Worm (Caenorhabditis elegans) whole organism, young adult: ENCODE measurements around the gene Y24F12A.1.

ENCODE experiments used
- B0019.2 ChIP-seq: fragments of 200-800 bp; sonication (Bioruptor generic); conservative IDR thresholded peaks from 2 replicates; pipeline ENCODE4 v1.3.6; 2022; ENCODE audit warnings: missing genetic modification reagents, missing genetic modification characterization, missing compliant biosample characterization
- D2030.7 ChIP-seq: fragments of 200-800 bp; sonication (Bioruptor generic); IDR thresholded peaks from 2 replicates; pipeline ENCODE4 v1.3.6; 2022; ENCODE audit warnings: missing genetic modification reagents, missing genetic modification characterization, missing compliant biosample characterization
- F10E7.11 ChIP-seq: sonication (generic microtip); optimal IDR thresholded peaks from 2 replicates; lab custom pipeline; 2017; ENCODE audit warnings: mild to moderate bottlenecking, missing genetic modification characterization, moderate library complexity, missing compliant biosample characterization
- F49E8.2 ChIP-seq: sonication (generic microtip); optimal IDR thresholded peaks from 3 replicates; lab custom pipeline; 2017; ENCODE audit warnings: missing genetic modification characterization, mild to moderate bottlenecking, missing compliant biosample characterization, antibody characterized with exemption, moderate library complexity; ENCODE audit not compliant: insufficient read depth
- F57C9.4 ChIP-seq: sonication (generic microtip); optimal IDR thresholded peaks from 2 replicates; lab custom pipeline; 2017; ENCODE audit warnings: mild to moderate bottlenecking, missing genetic modification characterization, missing compliant biosample characterization
- K12H6.12 ChIP-seq: fragments of 200-800 bp; sonication (Bioruptor generic); optimal IDR thresholded peaks from 2 replicates; lab custom pipeline; 2018; ENCODE audit warnings: mild to moderate bottlenecking, missing genetic modification characterization, missing compliant biosample characterization
- T07F8.4 ChIP-seq: sonication (generic microtip); optimal IDR thresholded peaks from 2 replicates; lab custom pipeline; 2016; ENCODE audit warnings: mild to moderate bottlenecking, missing genetic modification characterization, moderate library complexity, missing compliant biosample characterization
- T26A5.8 ChIP-seq: sonication (generic microtip); optimal IDR thresholded peaks from 2 replicates; lab custom pipeline; 2016; ENCODE audit warnings: missing genetic modification characterization, missing compliant biosample characterization
- Y53F4B.3 ChIP-seq: fragments of 200-800 bp; sonication (Bioruptor generic); IDR thresholded peaks from 2 replicates; pipeline ENCODE4 v1.3.6; 2022; ENCODE audit warnings: missing genetic modification reagents, missing genetic modification characterization, missing compliant biosample characterization
- Y53G8AR.9 ChIP-seq: fragments of 200-800 bp; sonication (Bioruptor generic); conservative IDR thresholded peaks from 2 replicates; pipeline ENCODE4 v1.3.6; 2022; ENCODE audit warnings: missing genetic modification reagents, missing genetic modification characterization, missing compliant biosample characterization
- Y67H2A.10 ChIP-seq: fragments of 200-800 bp; sonication (Bioruptor generic); conservative IDR thresholded peaks from 2 replicates; pipeline ENCODE4 v1.3.6; 2022; ENCODE audit warnings: missing genetic modification reagents, missing genetic modification characterization, missing compliant biosample characterization
- Y95B8A.8 ChIP-seq: fragments of 200-800 bp; sonication (Bioruptor generic); IDR thresholded peaks from 2 replicates; pipeline ENCODE4 v1.3.6; 2022; ENCODE audit warnings: missing genetic modification reagents, missing genetic modification characterization, missing compliant biosample characterization
- attf-3 ChIP-seq: fragments of 200-800 bp; sonication (Bioruptor generic); conservative IDR thresholded peaks from 2 replicates; pipeline ENCODE4 v1.3.6; 2022; ENCODE audit warnings: missing genetic modification reagents, missing genetic modification characterization, missing compliant biosample characterization
- bed-1 ChIP-seq: fragments of 200-800 bp; sonication (Bioruptor generic); IDR thresholded peaks from 2 replicates; pipeline ENCODE4 v1.3.6; 2022; ENCODE audit warnings: missing genetic modification reagents, missing genetic modification characterization, missing compliant biosample characterization
- cebp-2 ChIP-seq: fragments of 200-800 bp; sonication (Bioruptor generic); IDR thresholded peaks from 2 replicates; pipeline ENCODE4 v1.3.6; 2022; ENCODE audit warnings: missing genetic modification characterization, missing compliant biosample characterization
- dpl-1 ChIP-seq: fragments of 150-350 bp; optimal IDR thresholded peaks from 2 replicates; lab custom pipeline; 2014; ENCODE audit warnings: missing biosample characterization, missing genetic modification reagents, missing genetic modification characterization
- egrh-3 ChIP-seq: fragments of 200-800 bp; sonication (Bioruptor generic); IDR thresholded peaks from 2 replicates; pipeline ENCODE4 v1.3.6; 2022; ENCODE audit warnings: missing genetic modification reagents, missing genetic modification characterization, missing compliant biosample characterization
- ets-4 ChIP-seq: fragments of 200-800 bp; sonication (Bioruptor generic); optimal IDR thresholded peaks from 2 replicates; lab custom pipeline; 2018; ENCODE audit warnings: mild to moderate bottlenecking, missing genetic modification characterization, missing compliant biosample characterization
- hmg-20 ChIP-seq: fragments of 200-800 bp; sonication (Bioruptor generic); IDR thresholded peaks from 2 replicates; pipeline ENCODE4 v1.3.6; 2022; ENCODE audit warnings: missing genetic modification reagents, missing genetic modification characterization, missing compliant biosample characterization
- hrde-1 ChIP-seq: sonication (generic microtip); optimal IDR thresholded peaks from 2 replicates; lab custom pipeline; 2016; ENCODE audit warnings: missing genetic modification characterization, mild to moderate bottlenecking, missing compliant biosample characterization, moderate library complexity, missing genotype, missing genetic modification reagents, borderline replicate concordance
- lin-35 ChIP-seq, 3 experiments: fragments of 150-350 bp in 2 of 3; sonication (generic microtip) in 1 of 3; optimal IDR thresholded peaks; 2 replicates each; lab custom pipeline; 2014 to 2018; ENCODE audit warnings: missing biosample characterization in 3 of 3, missing genetic modification characterization in 3 of 3, missing genetic modification reagents in 3 of 3
- lin-40 ChIP-seq: sonication (generic microtip); optimal IDR thresholded peaks from 2 replicates; lab custom pipeline; 2016; ENCODE audit warnings: missing genetic modification characterization, mild to moderate bottlenecking, missing compliant biosample characterization, missing genotype, missing genetic modification reagents
- lir-1 ChIP-seq: fragments of 200-800 bp; sonication (Bioruptor generic); conservative IDR thresholded peaks from 2 replicates; pipeline ENCODE4 v1.3.6; 2022; ENCODE audit warnings: missing genetic modification reagents, missing genetic modification characterization, missing compliant biosample characterization
- lsy-27 ChIP-seq: sonication (generic microtip); optimal IDR thresholded peaks from 2 replicates; lab custom pipeline; 2017; ENCODE audit warnings: missing genetic modification characterization, mild to moderate bottlenecking, missing compliant biosample characterization, antibody characterized with exemption, missing genotype, borderline replicate concordance; ENCODE audit not compliant: insufficient read depth
- madf-3 ChIP-seq: fragments of 200-800 bp; sonication (Bioruptor generic); IDR thresholded peaks from 2 replicates; pipeline ENCODE4 v1.3.6; 2022; ENCODE audit warnings: missing genetic modification reagents, missing genetic modification characterization, missing compliant biosample characterization
- madf-6 ChIP-seq: fragments of 200-800 bp; sonication (Bioruptor generic); IDR thresholded peaks from 2 replicates; pipeline ENCODE4 v1.3.6; 2022; ENCODE audit warnings: missing genetic modification reagents, missing genetic modification characterization, missing compliant biosample characterization
- mcd-1 ChIP-seq: fragments of 200-800 bp; sonication (Bioruptor generic); IDR thresholded peaks from 2 replicates; pipeline ENCODE4 v1.3.6; 2022; ENCODE audit warnings: missing genetic modification reagents, missing genetic modification characterization, missing compliant biosample characterization
- mel-28 ChIP-seq: sonication (generic microtip); optimal IDR thresholded peaks from 2 replicates; lab custom pipeline; 2016; ENCODE audit warnings: borderline replicate concordance, mild to moderate bottlenecking, missing genetic modification characterization, missing compliant biosample characterization
- nfya-1 ChIP-seq: sonication (generic microtip); optimal IDR thresholded peaks from 2 replicates; lab custom pipeline; 2017; ENCODE audit warnings: antibody characterized with exemption, missing compliant biosample characterization, missing genetic modification characterization, borderline replicate concordance; ENCODE audit not compliant: insufficient read depth
- nfya-2 ChIP-seq: fragments of 200-800 bp; sonication (Bioruptor generic); IDR thresholded peaks from 2 replicates; pipeline ENCODE4 v1.3.6; 2022; ENCODE audit warnings: missing genetic modification reagents, missing genetic modification characterization, missing compliant biosample characterization
- nhr-80 ChIP-seq: sonication (generic microtip); optimal IDR thresholded peaks from 2 replicates; lab custom pipeline; 2016; ENCODE audit warnings: missing genetic modification characterization, missing compliant biosample characterization
- rec-8 ChIP-seq, 2 experiments: sonication (generic microtip); optimal IDR thresholded peaks; 2 replicates each; lab custom pipeline; 2016; ENCODE audit warnings: mild to moderate bottlenecking in 2 of 2, missing genetic modification characterization in 2 of 2, missing genetic modification reagents in 2 of 2, missing genotype in 2 of 2, missing biosample characterization in 1 of 2, missing compliant biosample characterization in 1 of 2, moderate library complexity in 1 of 2
- rpc-1 ChIP-seq, 2 experiments: fragments of 150-350 bp in 1 of 2; sonication (generic microtip) in 1 of 2; optimal IDR thresholded peaks; 2 replicates each; lab custom pipeline; 2014 to 2018; ENCODE audit warnings: missing biosample characterization in 1 of 2, missing genetic modification characterization in 1 of 2, missing genetic modification reagents in 1 of 2, missing genotype in 1 of 2
- sea-2 ChIP-seq: fragments of 200-800 bp; sonication (Bioruptor generic); IDR thresholded peaks from 2 replicates; pipeline ENCODE4 v1.3.6; 2022; ENCODE audit warnings: missing genetic modification characterization, missing compliant biosample characterization
- snpc-1.1 ChIP-seq: sonication (generic microtip); optimal IDR thresholded peaks from 2 replicates; lab custom pipeline; 2017; ENCODE audit warnings: missing genetic modification characterization, mild to moderate bottlenecking, missing compliant biosample characterization, antibody characterized with exemption, moderate library complexity, missing genotype, missing genetic modification reagents; ENCODE audit not compliant: insufficient read depth
- snpc-3.4 ChIP-seq: sonication (generic microtip); optimal IDR thresholded peaks from 2 replicates; lab custom pipeline; 2017; ENCODE audit warnings: missing genetic modification characterization, mild to moderate bottlenecking, missing compliant biosample characterization, antibody characterized with exemption, moderate library complexity, missing genotype, missing genetic modification reagents
- snpc-4 ChIP-seq, 5 experiments: fragments of 150-350 bp in 1 of 5; sonication (generic microtip) in 4 of 5; optimal IDR thresholded peaks; 2 replicates each; lab custom pipeline; 2014 to 2018; ENCODE audit warnings: missing genetic modification characterization in 5 of 5, missing biosample characterization in 3 of 5, antibody characterized with exemption in 2 of 5, mild to moderate bottlenecking in 2 of 5, missing compliant biosample characterization in 2 of 5, missing genotype in 2 of 5, moderate library complexity in 2 of 5, missing genetic modification reagents in 1 of 5
- somi-1 ChIP-seq: fragments of 200-800 bp; sonication (Bioruptor generic); optimal IDR thresholded peaks from 2 replicates; lab custom pipeline; 2018; ENCODE audit warnings: mild to moderate bottlenecking, missing genetic modification characterization, missing compliant biosample characterization
- unc-62 ChIP-seq: fragments of 150-350 bp; optimal IDR thresholded peaks from 2 replicates; lab custom pipeline; 2014; ENCODE audit warnings: missing biosample characterization, missing genetic modification reagents, missing genetic modification characterization
- xnd-1 ChIP-seq: sonication (generic microtip); optimal IDR thresholded peaks from 2 replicates; lab custom pipeline; 2016; ENCODE audit warnings: missing genotype, missing genetic modification reagents, missing genetic modification characterization, missing compliant biosample characterization
- zim-3 ChIP-seq: sonication (generic microtip); optimal IDR thresholded peaks from 2 replicates; lab custom pipeline; 2017; ENCODE audit warnings: mild to moderate bottlenecking, missing genetic modification characterization, moderate library complexity, missing compliant biosample characterization
- ztf-25 ChIP-seq: fragments of 200-800 bp; sonication (Bioruptor generic); IDR thresholded peaks from 2 replicates; pipeline ENCODE4 v1.3.6; 2022; ENCODE audit warnings: missing genetic modification reagents, missing genetic modification characterization, missing compliant biosample characterization
- ztf-28 ChIP-seq: fragments of 200-800 bp; sonication (Bioruptor generic); IDR thresholded peaks from 2 replicates; pipeline ENCODE4 v1.3.6; 2022; ENCODE audit warnings: missing genetic modification reagents, missing genetic modification characterization, missing compliant biosample characterization
- ztf-6 ChIP-seq: fragments of 200-800 bp; sonication (Bioruptor generic); IDR thresholded peaks from 2 replicates; pipeline ENCODE4 v1.3.6; 2022; ENCODE audit warnings: missing genetic modification reagents, missing genetic modification characterization, missing compliant biosample characterization

Y24F12A.1 gene

ce11 chrIV:11593415-11594190, 11.5 kb upstream of the Y24F12A.1 start, which contains the start of gene F40F11.3:
F40F11.3 (minus strand) TSS chrIV:11594003.
- TF ChIP-seq K12H6.12 (tag; lab: Kevin White, UChicago) (peak; percentile 75), madf-3 (GFP tag; lab: Robert Waterston, UW) (0 out of 2 replicates have a peak, but pooled peaks have one; percentile 48), rpc-1 (optimal IDR thresholded peaks at IDR 0.05; lab: Kevin White, UChicago) (no peak), rpc-1 (tag; optimal IDR thresholded peaks at IDR 0.05; lab: Kevin White, UChicago) (no peak), snpc-1.1 (tag; lab: Kevin White, UChicago) (no peak), B0019.2 (GFP tag; lab: Robert Waterston, UW) (no peak), mcd-1 (GFP tag; lab: Robert Waterston, UW) (peak; percentile 64), snpc-4 (GFP tag; optimal IDR thresholded peaks at IDR 0.05; lab: Kevin White, UChicago) (no peak), snpc-4 (tag; optimal IDR thresholded peaks at IDR 0.05; lab: Kevin White, UChicago) (peak in 3 of 4 experiments; percentile 20 to 44 (median 26)), hrde-1 (no peak), lsy-27 (tag; lab: Kevin White, UChicago) (no peak), somi-1 (GFP tag; lab: Kevin White, UChicago) (peak; percentile 16), snpc-3.4 (tag; lab: Kevin White, UChicago) (no peak), nhr-80 (tag; lab: Kevin White, UChicago) (peak; percentile 41), attf-3 (GFP tag; lab: Robert Waterston, UW) (no peak), ets-4 (GFP tag; lab: Kevin White, UChicago) (peak; percentile 41), F49E8.2 (tag; lab: Kevin White, UChicago) (no peak), rec-8 (tag; optimal IDR thresholded peaks at IDR 0.05; lab: Kevin White, UChicago) (no peak), sea-2 (no peak), zim-3 (tag; lab: Kevin White, UChicago) (no peak), hmg-20 (peak; percentile 37; the same call in 1 of the 2 replicates), F10E7.11 (tag; lab: Kevin White, UChicago) (no peak), nfya-1 (tag; lab: Kevin White, UChicago) (no peak), T07F8.4 (tag; lab: Kevin White, UChicago) (no peak), Y53F4B.3 (GFP tag; lab: Robert Waterston, UW) (no peak), ztf-25 (GFP tag; lab: Robert Waterston, UW) (no peak), Y53G8AR.9 (GFP tag; lab: Robert Waterston, UW) (no peak; the same call in 1 of the 2 replicates), lin-35 (GFP tag; optimal IDR thresholded peaks at IDR 0.05; lab: Kevin White, UChicago) (peak in 1 of 3 experiments; percentile 82), mel-28 (tag; lab: Kevin White, UChicago) (no peak), madf-6 (peak; percentile 8; the same call in 1 of the 2 replicates), nfya-2 (GFP tag; lab: Robert Waterston, UW) (0 out of 2 replicates have a peak, but pooled peaks have one; percentile 10), Y67H2A.10 (GFP tag; lab: Robert Waterston, UW) (0 out of 2 replicates have a peak, but pooled peaks have one; percentile 37), ztf-28 (GFP tag; lab: Robert Waterston, UW) (no peak), unc-62 (no peak), xnd-1 (tag; lab: Kevin White, UChicago) (no peak), cebp-2 (GFP tag; lab: Robert Waterston, UW) (0 out of 2 replicates have a peak, but pooled peaks have one; percentile 47), lir-1 (GFP tag; lab: Robert Waterston, UW) (no peak), F57C9.4 (tag; lab: Kevin White, UChicago) (no peak), egrh-3 (GFP tag; lab: Robert Waterston, UW) (no peak), lin-40 (tag; lab: Kevin White, UChicago) (peak; percentile 83), T26A5.8 (no peak), ztf-6 (GFP tag; lab: Robert Waterston, UW) (no peak), dpl-1 (peak; percentile 32), bed-1 (no peak), Y95B8A.8 (GFP tag; lab: Robert Waterston, UW) (0 out of 2 replicates have a peak, but pooled peaks have one; percentile 14), D2030.7 (no peak)
